Worm (Caenorhabditis elegans) whole organism, L4 larva: Measurements from ENCODE around the gene pes-4.

ENCODE experiments used
- lin-13 ChIP-seq: fragments of 150-350 bp; optimal IDR thresholded peaks from 2 replicates; lab custom pipeline; 2014; ENCODE audit warnings: missing biosample characterization, missing genetic modification reagents, missing genetic modification characterization
- spr-1 ChIP-seq: sonication (generic microtip); optimal IDR thresholded peaks from 2 replicates; lab custom pipeline; 2016; ENCODE audit warnings: mild to moderate bottlenecking, missing genetic modification characterization, missing compliant biosample characterization
- unc-39 ChIP-seq: sonication (generic microtip); optimal IDR thresholded peaks from 2 replicates; lab custom pipeline; 2017; ENCODE audit warnings: missing biosample characterization, missing genetic modification characterization

- TF ChIP-seq unc-39 (tag; lab: Kevin White, UChicago) (no peak), spr-1 (tag; lab: Kevin White, UChicago) (no peak), lin-13 (GFP tag; lab: Kevin White, UChicago) (no peak)
Measured at ce11 chrIII:1230174-1230573, at the start of gene pes-4.
